Worm (Caenorhabditis elegans) whole organism, late embryonic: Measurements from ENCODE around the gene F29A7.3.

ENCODE experiments used
- C38D4.7 ChIP-seq: fragments of 200-800 bp; sonication (Bioruptor generic); optimal IDR thresholded peaks from 2 replicates; lab custom pipeline; 2018; ENCODE audit warnings: mild to moderate bottlenecking, missing genetic modification characterization, moderate library complexity, missing compliant biosample characterization
- F13H6.1 ChIP-seq: sonication (generic microtip); optimal IDR thresholded peaks from 2 replicates; lab custom pipeline; 2016; ENCODE audit warnings: missing genetic modification characterization, missing compliant biosample characterization
- T23F11.4 ChIP-seq: fragments of 200-800 bp; sonication (Bioruptor generic); optimal IDR thresholded peaks from 2 replicates; lab custom pipeline; 2018; ENCODE audit warnings: mild to moderate bottlenecking, missing genetic modification characterization, missing compliant biosample characterization
- ceh-14 ChIP-seq: sonication (generic microtip); optimal IDR thresholded peaks from 2 replicates; lab custom pipeline; 2016; ENCODE audit warnings: missing genotype, missing genetic modification characterization, missing compliant biosample characterization
- ceh-18 ChIP-seq: sonication (generic microtip); optimal IDR thresholded peaks from 2 replicates; lab custom pipeline; 2016; ENCODE audit warnings: missing genetic modification characterization, missing compliant biosample characterization
- ceh-19 ChIP-seq: fragments of 200-800 bp; sonication (Bioruptor generic); optimal IDR thresholded peaks from 2 replicates; lab custom pipeline; 2018; ENCODE audit warnings: mild to moderate bottlenecking, missing genetic modification characterization, missing compliant biosample characterization
- ceh-22 ChIP-seq: sonication (generic microtip); optimal IDR thresholded peaks from 2 replicates; lab custom pipeline; 2017; ENCODE audit warnings: missing biosample characterization, missing genetic modification characterization
- ceh-31 ChIP-seq: sonication (generic microtip); optimal IDR thresholded peaks from 2 replicates; lab custom pipeline; 2016; ENCODE audit warnings: missing genetic modification characterization, missing compliant biosample characterization
- ceh-45 ChIP-seq: fragments of 200-800 bp; sonication (Bioruptor generic); IDR thresholded peaks from 2 replicates; pipeline ENCODE4 v1.3.6; 2022; ENCODE audit warnings: missing genetic modification reagents, missing genetic modification characterization, missing compliant biosample characterization
- ceh-6 ChIP-seq: fragments of 200-800 bp; sonication (Bioruptor generic); optimal IDR thresholded peaks from 2 replicates; lab custom pipeline; 2018; ENCODE audit warnings: mild to moderate bottlenecking, missing genetic modification characterization, missing compliant biosample characterization
- dve-1 ChIP-seq: sonication (generic microtip); optimal IDR thresholded peaks from 2 replicates; lab custom pipeline; 2017; ENCODE audit warnings: antibody characterized with exemption, mild to moderate bottlenecking, missing genetic modification characterization, missing compliant biosample characterization
- elt-2 ChIP-seq: sonication (generic microtip); optimal IDR thresholded peaks from 2 replicates; lab custom pipeline; 2016; ENCODE audit warnings: missing genetic modification reagents, missing genetic modification characterization, missing compliant biosample characterization
- elt-4 ChIP-seq: sonication (generic microtip); optimal IDR thresholded peaks from 2 replicates; lab custom pipeline; 2016; ENCODE audit warnings: missing genetic modification characterization, missing compliant biosample characterization
- fax-1 ChIP-seq: sonication (generic microtip); optimal IDR thresholded peaks from 2 replicates; lab custom pipeline; 2016; ENCODE audit warnings: missing genotype, missing genetic modification characterization, missing compliant biosample characterization
- fkh-6 ChIP-seq: sonication (generic microtip); optimal IDR thresholded peaks from 2 replicates; lab custom pipeline; 2016; ENCODE audit warnings: missing genetic modification characterization, missing compliant biosample characterization
- gmeb-2 ChIP-seq: sonication (generic microtip); optimal IDR thresholded peaks from 2 replicates; lab custom pipeline; 2016; ENCODE audit warnings: missing genetic modification characterization, inconsistent platforms, missing compliant biosample characterization
- hlh-13 ChIP-seq: fragments of 200-800 bp; sonication (Bioruptor generic); optimal IDR thresholded peaks from 2 replicates; lab custom pipeline; 2018; ENCODE audit warnings: mild to moderate bottlenecking, missing genetic modification characterization, missing compliant biosample characterization
- hlh-15 ChIP-seq: sonication (generic microtip); optimal IDR thresholded peaks from 2 replicates; lab custom pipeline; 2016; ENCODE audit warnings: missing genetic modification characterization, missing compliant biosample characterization
- hlh-30 ChIP-seq: sonication (generic microtip); optimal IDR thresholded peaks from 2 replicates; lab custom pipeline; 2017; ENCODE audit warnings: antibody characterized with exemption, missing genetic modification characterization, missing compliant biosample characterization; ENCODE audit not compliant: insufficient read depth
- hlh-6 ChIP-seq: sonication (generic microtip); optimal IDR thresholded peaks from 2 replicates; lab custom pipeline; 2016; ENCODE audit warnings: missing genotype, missing genetic modification characterization, missing compliant biosample characterization
- hlh-8 ChIP-seq: sonication (generic microtip); optimal IDR thresholded peaks from 2 replicates; lab custom pipeline; 2016; ENCODE audit warnings: missing genotype, missing genetic modification characterization, missing compliant biosample characterization
- madf-2 ChIP-seq: sonication (generic microtip); optimal IDR thresholded peaks from 2 replicates; lab custom pipeline; 2017; ENCODE audit warnings: missing genetic modification characterization, missing compliant biosample characterization
- mec-3 ChIP-seq: sonication (generic microtip); optimal IDR thresholded peaks from 2 replicates; lab custom pipeline; 2016; ENCODE audit warnings: borderline replicate concordance, missing genetic modification characterization, missing compliant biosample characterization
- nfya-1 ChIP-seq: sonication (generic microtip); optimal IDR thresholded peaks from 2 replicates; lab custom pipeline; 2017; ENCODE audit warnings: missing genetic modification characterization, mild to moderate bottlenecking, missing compliant biosample characterization, antibody characterized with exemption, moderate library complexity
- nhr-232 ChIP-seq: sonication (generic microtip); optimal IDR thresholded peaks from 2 replicates; lab custom pipeline; 2016; ENCODE audit warnings: missing genetic modification characterization, missing compliant biosample characterization
- npax-4 ChIP-seq: sonication (generic microtip); optimal IDR thresholded peaks from 2 replicates; lab custom pipeline; 2016; ENCODE audit warnings: missing genetic modification characterization, missing compliant biosample characterization
- pag-3 ChIP-seq: sonication (generic microtip); optimal IDR thresholded peaks from 2 replicates; lab custom pipeline; 2016; ENCODE audit warnings: missing compliant biosample characterization, missing genetic modification characterization, borderline replicate concordance
- rnt-1 ChIP-seq: sonication (generic microtip); optimal IDR thresholded peaks from 2 replicates; lab custom pipeline; 2016; ENCODE audit warnings: missing genetic modification characterization, missing compliant biosample characterization
- syd-9 ChIP-seq: sonication (generic microtip); optimal IDR thresholded peaks from 2 replicates; lab custom pipeline; 2016; ENCODE audit warnings: mild to moderate bottlenecking, missing genetic modification characterization, moderate library complexity, missing compliant biosample characterization
- unc-3 ChIP-seq, 2 experiments: fragments of 200-800 bp in 1 of 2; sonication (Bioruptor generic) in 1 of 2; sonication (generic microtip) in 1 of 2; conservative IDR thresholded peaks in 1 of 2; optimal IDR thresholded peaks in 1 of 2; 2 replicates each; pipeline versions ENCODE4 v1.3.6 to Lab custom; 2016 to 2022; ENCODE audit warnings: missing compliant biosample characterization in 2 of 2, missing genetic modification characterization in 2 of 2, missing genetic modification reagents in 1 of 2
- unc-42 ChIP-seq: sonication (generic microtip); optimal IDR thresholded peaks from 2 replicates; lab custom pipeline; 2016; ENCODE audit warnings: missing genotype, missing genetic modification characterization, missing compliant biosample characterization
- unc-55 ChIP-seq: sonication (generic microtip); optimal IDR thresholded peaks from 2 replicates; lab custom pipeline; 2017; ENCODE audit warnings: missing biosample characterization, missing genetic modification reagents, missing genetic modification characterization
- unc-86 ChIP-seq: sonication (generic microtip); optimal IDR thresholded peaks from 2 replicates; lab custom pipeline; 2016; ENCODE audit warnings: missing genetic modification characterization, missing compliant biosample characterization
- ztf-16 ChIP-seq: sonication (generic microtip); optimal IDR thresholded peaks from 2 replicates; lab custom pipeline; 2017; ENCODE audit warnings: missing genetic modification characterization, missing compliant biosample characterization

F29A7.3 gene

ce11 chrII:2726774-2727173 is 26.3 kb upstream of the F29A7.3 start:
- no peak for TF ChIP-seq hlh-15 (tag; lab: Kevin White, UChicago)
- no peak for TF ChIP-seq dve-1
- TF ChIP-seq syd-9 (tag; lab: Kevin White, UChicago): no peak
- peak; percentile 52 for TF ChIP-seq unc-55 (GFP tag; lab: Kevin White, UChicago)
- TF ChIP-seq mec-3: no peak
- TF ChIP-seq, all 69 proteins: peak for 1

- TF ChIP-seq rnt-1 (tag; lab: Kevin White, UChicago) (no peak), unc-42 (peak; percentile 34)
Observed at ce11 chrII:2730647-2731046, 22.5 kb upstream of the F29A7.3 start.

ce11 chrII:2734266-2734665 is 18.8 kb upstream of the F29A7.3 start:
- TF ChIP-seq unc-86 (tag; lab: Kevin White, UChicago): no peak
- TF ChIP-seq F13H6.1: no peak
- TF ChIP-seq hlh-13 (GFP tag; lab: Kevin White, UChicago): no peak
- no peak for TF ChIP-seq mec-3
- TF ChIP-seq nhr-232 (tag; lab: Kevin White, UChicago): no peak
- peak; percentile 82 for TF ChIP-seq dve-1

- peak; percentile 49 for TF ChIP-seq nfya-1 (tag; lab: Kevin White, UChicago)
- no peak for TF ChIP-seq ceh-19
Observed at ce11 chrII:2734735-2735134, 18.4 kb upstream of the F29A7.3 start.

ce11 chrII:2735192-2735591 is 17.9 kb upstream of the F29A7.3 start, which contains the start of gene wdr-31:
wdr-31 (minus strand) TSS chrII:2735292.
- TF ChIP-seq gmeb-2 (tag; lab: Kevin White, UChicago) (no peak), hlh-6 (tag; lab: Kevin White, UChicago) (no peak), ceh-22 (no peak), ceh-31 (tag; lab: Kevin White, UChicago) (no peak), npax-4 (no peak), ceh-14 (tag; lab: Kevin White, UChicago) (no peak), hlh-15 (tag; lab: Kevin White, UChicago) (no peak), hlh-13 (GFP tag; lab: Kevin White, UChicago) (no peak), fkh-6 (tag; lab: Kevin White, UChicago) (no peak), elt-4 (tag; lab: Kevin White, UChicago) (no peak), C38D4.7 (GFP tag; lab: Kevin White, UChicago) (no peak)
- TF ChIP-seq, all 69 proteins: peak for 0

- TF ChIP-seq unc-3 (GFP tag; conservative IDR thresholded peaks at IDR 0.05; lab: Robert Waterston, UW) (no peak), unc-3 (tag; optimal IDR thresholded peaks at IDR 0.05; lab: Kevin White, UChicago) (no peak), ceh-45 (GFP tag; lab: Robert Waterston, UW) (no peak), ceh-6 (GFP tag; lab: Kevin White, UChicago) (no peak), elt-2 (no peak), fax-1 (no peak), ceh-31 (tag; lab: Kevin White, UChicago) (no peak), T23F11.4 (GFP tag; lab: Kevin White, UChicago) (no peak), hlh-30 (no peak), nfya-1 (tag; lab: Kevin White, UChicago) (no peak), madf-2 (tag; lab: Kevin White, UChicago) (no peak), ztf-16 (tag; lab: Kevin White, UChicago) (no peak), ceh-18 (tag; lab: Kevin White, UChicago) (no peak), gmeb-2 (tag; lab: Kevin White, UChicago) (no peak), pag-3 (no peak), hlh-8 (tag; lab: Kevin White, UChicago) (no peak)
Observed at ce11 chrII:2735644-2736043, 17.5 kb upstream of the F29A7.3 start.
